Fruit fly (Drosophila melanogaster): ENCODE measurements around the gene CG42494.
A peak's percentile ranks its signal among the peaks of the same experiment; 100 is the strongest.

CG42494 gene

DNA sequence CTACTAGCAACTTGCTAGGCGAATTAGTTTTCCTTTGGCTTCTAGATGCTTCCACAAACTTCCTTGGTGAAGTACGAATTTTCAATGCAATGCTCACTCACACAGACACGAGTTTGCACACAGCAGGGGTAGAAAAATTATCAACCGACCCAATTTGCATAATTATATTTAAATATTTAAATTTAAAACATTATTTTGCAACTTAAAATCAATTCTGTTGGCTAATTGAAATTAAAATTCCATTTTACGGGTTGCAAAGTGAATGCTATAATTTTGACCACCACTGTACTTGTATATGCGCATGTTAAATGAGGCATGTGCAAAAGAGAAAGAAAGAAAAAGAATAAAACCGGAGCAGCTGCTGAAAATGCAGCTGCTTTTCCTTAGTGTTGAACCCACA is 9.9 kb downstream of the CG42494 start:
- peak; percentile 98 for TF ChIP-seq Pif1B (GFP tag; optimal IDR thresholded peaks at IDR 0.05)
- TF ChIP-seq CG10348 (GFP tag; IDR thresholded peaks at IDR 0.05): peak; percentile 84
- peak; percentile 97 for TF ChIP-seq CG8301 (tag; optimal IDR thresholded peaks at IDR 0.05)
- TF ChIP-seq Ets98B (GFP tag; IDR thresholded peaks at IDR 0.05): peak; percentile 98
- peak; percentile 95 for TF ChIP-seq fd96Ca (GFP tag; IDR thresholded peaks at IDR 0.05)
- peak; percentile 99 for TF ChIP-seq CG12605 (GFP tag; IDR thresholded peaks at IDR 0.05)
- TF ChIP-seq CG32121 (GFP tag; IDR thresholded peaks at IDR 0.05): peak; percentile 98
- TF ChIP-seq CG13204 (GFP tag; optimal IDR thresholded peaks at IDR 0.05): peak; percentile 55
- TF ChIP-seq CG15710 (tag; optimal IDR thresholded peaks at IDR 0.05): peak; percentile 92
- peak; percentile 96 for TF ChIP-seq CG14655 (GFP tag; optimal IDR thresholded peaks at IDR 0.05)
- TF ChIP-seq gl (tag; optimal IDR thresholded peaks at IDR 0.05): peak; percentile 88
- TF ChIP-seq Pif1A (GFP tag; optimal IDR thresholded peaks at IDR 0.05): peak; percentile 98
- TF ChIP-seq D1 (tag; optimal IDR thresholded peaks at IDR 0.05): no peak
- TF ChIP-seq rn (GFP tag; IDR thresholded peaks at IDR 0.05): peak; percentile 96
- TF ChIP-seq CG9948 (tag; optimal IDR thresholded peaks at IDR 0.05): peak; percentile 93
- TF ChIP-seq CG17806 (tag; optimal IDR thresholded peaks at IDR 0.05): peak; percentile 96
- TF ChIP-seq CG8159 (tag; optimal IDR thresholded peaks at IDR 0.05): peak; percentile 94
- peak; percentile 94 for TF ChIP-seq Snoo (tag; optimal IDR thresholded peaks at IDR 0.05)
- TF ChIP-seq EcR (GFP tag; optimal IDR thresholded peaks at IDR 0.05): no peak
- peak; percentile 99 for TF ChIP-seq CG4496 (GFP tag; IDR thresholded peaks at IDR 0.05)
- TF ChIP-seq CG34367 (tag; optimal IDR thresholded peaks at IDR 0.05): peak; percentile 96

DNA sequence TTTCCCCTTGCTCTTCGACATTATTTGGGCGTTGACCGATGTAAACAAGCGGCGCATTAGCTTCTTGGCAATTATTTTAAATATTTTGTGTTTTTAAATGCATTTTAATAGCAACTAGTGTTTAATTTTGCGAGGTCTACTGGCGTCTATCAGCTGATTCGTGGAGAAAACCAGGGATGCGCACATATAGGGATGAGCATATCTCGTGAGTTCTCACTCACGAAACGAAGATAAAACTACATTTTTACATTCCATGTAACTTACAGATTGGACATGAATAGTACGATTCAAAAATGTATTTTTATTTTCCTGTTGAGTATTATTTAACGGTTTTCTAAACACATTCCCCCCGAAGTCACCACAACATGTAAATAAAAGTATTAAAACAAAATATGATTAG is 13.3 kb downstream of the CG42494 start, which contains the start of gene CG14966:
TSS of gene CG14966 (minus strand) at position 168 of the 400 bp plus-strand sequence.
- TF ChIP-seq CG12605 (GFP tag; IDR thresholded peaks at IDR 0.05): 0 out of 2 replicates have a peak, but pooled peaks have one; percentile 19
- no peak for TF ChIP-seq Pif1A (GFP tag; optimal IDR thresholded peaks at IDR 0.05)
- TF ChIP-seq EcR (GFP tag; optimal IDR thresholded peaks at IDR 0.05): no peak
- TF ChIP-seq Snoo (tag; optimal IDR thresholded peaks at IDR 0.05): no peak
- TF ChIP-seq D1 (tag; optimal IDR thresholded peaks at IDR 0.05): no peak
- no peak for TF ChIP-seq fd96Ca (GFP tag; IDR thresholded peaks at IDR 0.05)
- TF ChIP-seq Pif1B (GFP tag; optimal IDR thresholded peaks at IDR 0.05): no peak
- TF ChIP-seq gl (tag; optimal IDR thresholded peaks at IDR 0.05): peak; percentile 6

- TF ChIP-seq CG17806 (tag; optimal IDR thresholded peaks at IDR 0.05) (peak; percentile 49), Snoo (tag; optimal IDR thresholded peaks at IDR 0.05) (no peak), CG32121 (GFP tag; IDR thresholded peaks at IDR 0.05) (peak; percentile 76), CG15710 (tag; optimal IDR thresholded peaks at IDR 0.05) (peak; percentile 56), CG34367 (tag; optimal IDR thresholded peaks at IDR 0.05) (peak; percentile 50), CG10348 (GFP tag; IDR thresholded peaks at IDR 0.05) (no peak), rn (GFP tag; IDR thresholded peaks at IDR 0.05) (0 out of 2 replicates have a peak, but pooled peaks have one; percentile 32), Pif1A (GFP tag; optimal IDR thresholded peaks at IDR 0.05) (no peak), CG9948 (tag; optimal IDR thresholded peaks at IDR 0.05) (no peak), CG13204 (GFP tag; optimal IDR thresholded peaks at IDR 0.05) (no peak), CG8301 (tag; optimal IDR thresholded peaks at IDR 0.05) (no peak), fd96Ca (GFP tag; IDR thresholded peaks at IDR 0.05) (peak; percentile 77; the same call in 2 of the 3 replicates), CG12605 (GFP tag; IDR thresholded peaks at IDR 0.05) (peak; percentile 22; the same call in 1 of the 2 replicates), Ets98B (GFP tag; IDR thresholded peaks at IDR 0.05) (peak; percentile 58; the same call in 1 of the 2 replicates), CG8159 (tag; optimal IDR thresholded peaks at IDR 0.05) (no peak), Pif1B (GFP tag; optimal IDR thresholded peaks at IDR 0.05) (no peak), EcR (GFP tag; optimal IDR thresholded peaks at IDR 0.05) (peak; percentile 35), CG14655 (GFP tag; optimal IDR thresholded peaks at IDR 0.05) (no peak), CG4496 (GFP tag; IDR thresholded peaks at IDR 0.05) (peak; percentile 54; the same call in 2 of the 3 replicates)
Measured at dm6 chr3L:3198447-3199402, 14.5 kb downstream of the CG42494 start, which contains the start of the genes CG32276 and gry. CG32276 (minus strand) TSS chr3L:3199047. gry (plus strand) TSS chr3L:3199090.

DNA sequence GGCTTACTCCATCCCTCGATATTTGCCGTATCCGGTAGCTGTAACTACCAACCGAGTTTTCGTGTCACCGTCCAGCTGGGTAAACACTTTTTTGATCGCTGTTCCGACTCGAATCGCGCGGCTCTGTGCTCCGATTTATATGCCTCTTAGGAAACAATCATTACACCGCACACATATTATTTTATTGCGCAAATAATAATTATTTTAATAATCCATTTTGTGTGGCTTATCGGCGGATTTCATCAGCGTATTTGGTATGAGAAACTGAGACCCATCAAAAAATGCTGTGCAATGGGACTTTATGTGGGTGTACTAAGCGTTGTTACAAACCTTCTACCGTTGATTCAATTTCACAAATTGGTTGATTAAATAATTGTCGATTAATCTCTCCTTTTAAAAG is 18.9 kb downstream of the CG42494 start, which contains the start of gene CG32271:
TSS of gene CG32271 (minus strand) at position 101 of the 400 bp plus-strand sequence.
- no peak for TF ChIP-seq rn (GFP tag; IDR thresholded peaks at IDR 0.05)
- no peak for TF ChIP-seq CG12605 (GFP tag; IDR thresholded peaks at IDR 0.05)
- no peak for TF ChIP-seq CG8301 (tag; optimal IDR thresholded peaks at IDR 0.05)
- no peak for TF ChIP-seq D1 (tag; optimal IDR thresholded peaks at IDR 0.05)
- TF ChIP-seq CG10348 (GFP tag; IDR thresholded peaks at IDR 0.05): no peak
- TF ChIP-seq Pif1B (GFP tag; optimal IDR thresholded peaks at IDR 0.05): no peak
- TF ChIP-seq CG14655 (GFP tag; optimal IDR thresholded peaks at IDR 0.05): no peak
- no peak for TF ChIP-seq CG13204 (GFP tag; optimal IDR thresholded peaks at IDR 0.05)
- TF ChIP-seq CG15710 (tag; optimal IDR thresholded peaks at IDR 0.05): no peak
- no peak for TF ChIP-seq Pif1A (GFP tag; optimal IDR thresholded peaks at IDR 0.05)
- TF ChIP-seq gl (tag; optimal IDR thresholded peaks at IDR 0.05): no peak
- no peak for TF ChIP-seq EcR (GFP tag; optimal IDR thresholded peaks at IDR 0.05)
- TF ChIP-seq CG17806 (tag; optimal IDR thresholded peaks at IDR 0.05): no peak
- no peak for TF ChIP-seq Snoo (tag; optimal IDR thresholded peaks at IDR 0.05)
- TF ChIP-seq CG4496 (GFP tag; IDR thresholded peaks at IDR 0.05): no peak
- TF ChIP-seq CG8159 (tag; optimal IDR thresholded peaks at IDR 0.05): no peak
- TF ChIP-seq CG9948 (tag; optimal IDR thresholded peaks at IDR 0.05): no peak

DNA sequence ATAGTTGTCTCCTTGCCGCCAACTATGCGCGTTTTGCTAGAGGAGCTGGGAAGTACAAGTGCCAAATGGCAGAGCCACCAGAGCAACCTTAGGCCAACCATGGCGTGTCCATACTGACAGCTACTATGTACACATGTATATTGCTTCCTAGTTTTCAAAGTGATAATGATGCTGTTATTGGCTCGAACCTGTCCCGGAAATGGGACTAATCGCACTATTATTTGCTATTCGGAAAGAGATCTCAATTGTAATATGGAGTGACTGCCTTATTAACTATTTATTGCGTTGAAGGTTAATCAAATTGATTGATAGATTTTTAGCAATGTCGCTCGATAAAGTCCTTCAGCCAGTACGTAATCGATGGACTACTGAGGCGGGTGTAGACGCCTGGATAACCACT is 20.1 kb downstream of the CG42494 start, which contains the start of gene CG33159:
TSS of gene CG33159 (minus strand) at position 101 of the 400 bp plus-strand sequence.
- TF ChIP-seq Ets98B (GFP tag; IDR thresholded peaks at IDR 0.05): no peak
- TF ChIP-seq CG10348 (GFP tag; IDR thresholded peaks at IDR 0.05): no peak
- TF ChIP-seq CG15710 (tag; optimal IDR thresholded peaks at IDR 0.05): no peak
- no peak for TF ChIP-seq gl (tag; optimal IDR thresholded peaks at IDR 0.05)
- no peak for TF ChIP-seq D1 (tag; optimal IDR thresholded peaks at IDR 0.05)
- TF ChIP-seq rn (GFP tag; IDR thresholded peaks at IDR 0.05): no peak
- TF ChIP-seq CG9948 (tag; optimal IDR thresholded peaks at IDR 0.05): no peak
- no peak for TF ChIP-seq CG8159 (tag; optimal IDR thresholded peaks at IDR 0.05)
- TF ChIP-seq CG12605 (GFP tag; IDR thresholded peaks at IDR 0.05): no peak
- no peak for TF ChIP-seq CG8301 (tag; optimal IDR thresholded peaks at IDR 0.05)
- no peak for TF ChIP-seq CG14655 (GFP tag; optimal IDR thresholded peaks at IDR 0.05)
- no peak for TF ChIP-seq CG4496 (GFP tag; IDR thresholded peaks at IDR 0.05)
- TF ChIP-seq EcR (GFP tag; optimal IDR thresholded peaks at IDR 0.05): no peak
- no peak for TF ChIP-seq CG32121 (GFP tag; IDR thresholded peaks at IDR 0.05)
- no peak for TF ChIP-seq CG34367 (tag; optimal IDR thresholded peaks at IDR 0.05)
- TF ChIP-seq Snoo (tag; optimal IDR thresholded peaks at IDR 0.05): no peak
- TF ChIP-seq fd96Ca (GFP tag; IDR thresholded peaks at IDR 0.05): no peak
- no peak for TF ChIP-seq CG13204 (GFP tag; optimal IDR thresholded peaks at IDR 0.05)

All from whole organism, pupa.